Fruit fly (Drosophila melanogaster): ENCODE results near the gene CG8460.
A peak's percentile ranks its signal among the peaks of the same experiment; 100 is the strongest.

Gene CG8460

DNA sequence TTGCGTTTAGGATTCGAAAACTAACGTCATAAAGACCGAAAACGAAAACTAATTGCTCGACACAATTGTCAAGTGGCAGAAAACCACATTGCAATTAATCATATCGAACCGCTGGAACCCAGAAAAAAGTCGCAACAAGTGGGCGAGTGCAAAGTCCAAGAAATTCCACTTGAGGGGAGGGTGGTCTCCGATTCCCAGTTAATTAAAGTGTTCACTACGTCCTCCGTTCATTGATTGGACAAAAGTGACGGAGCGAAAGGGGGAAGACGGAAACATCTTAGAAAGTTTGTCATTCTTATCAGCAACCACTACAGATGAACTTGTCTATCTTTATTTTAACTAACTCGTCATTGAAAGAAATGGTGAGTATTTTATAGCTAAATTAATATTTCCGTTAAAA is 5.6 kb downstream of the CG8460 start:
- TF ChIP-seq gl (tag; optimal IDR thresholded peaks at IDR 0.05): peak; percentile 21
- no peak for TF ChIP-seq Pif1A (GFP tag; optimal IDR thresholded peaks at IDR 0.05)
- TF ChIP-seq CG10348 (GFP tag; IDR thresholded peaks at IDR 0.05): no peak
- TF ChIP-seq CG4496 (GFP tag; IDR thresholded peaks at IDR 0.05): 0 out of 3 replicates have a peak, but pooled peaks have one; percentile 36
- 0 out of 2 replicates have a peak, but pooled peaks have one; percentile 30 for TF ChIP-seq CG12605 (GFP tag; IDR thresholded peaks at IDR 0.05)
- TF ChIP-seq CG9948 (tag; optimal IDR thresholded peaks at IDR 0.05): no peak
- TF ChIP-seq D1 (tag; optimal IDR thresholded peaks at IDR 0.05): no peak
- no peak for TF ChIP-seq CG34367 (tag; optimal IDR thresholded peaks at IDR 0.05)
- no peak for TF ChIP-seq rn (GFP tag; IDR thresholded peaks at IDR 0.05)

DNA sequence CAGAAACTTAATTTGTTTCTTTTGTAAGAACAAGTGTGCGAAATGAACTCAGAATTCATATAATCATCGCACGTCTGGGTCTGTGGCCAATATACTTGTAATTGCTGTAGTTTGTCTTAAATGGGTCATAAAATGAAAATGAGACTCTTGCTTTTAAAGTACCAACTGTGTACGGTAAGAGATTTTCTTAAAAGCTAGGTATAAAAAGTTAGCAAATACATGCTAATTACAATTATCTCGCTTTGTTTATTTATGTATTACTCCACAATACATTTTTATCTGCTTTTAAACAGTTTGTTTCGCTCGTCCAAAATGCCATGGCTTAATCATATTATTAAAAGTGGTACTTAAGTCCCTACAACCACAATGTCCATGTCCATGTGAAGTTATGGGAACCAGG is 6.8 kb downstream of the CG8460 start:
- TF ChIP-seq fd96Ca (GFP tag; IDR thresholded peaks at IDR 0.05) (no peak), CG12605 (GFP tag; IDR thresholded peaks at IDR 0.05) (no peak), CG8159 (tag; optimal IDR thresholded peaks at IDR 0.05) (no peak), CG4496 (GFP tag; IDR thresholded peaks at IDR 0.05) (no peak), CG15710 (tag; optimal IDR thresholded peaks at IDR 0.05) (no peak), rn (GFP tag; IDR thresholded peaks at IDR 0.05) (no peak), EcR (GFP tag; optimal IDR thresholded peaks at IDR 0.05) (no peak), CG17806 (tag; optimal IDR thresholded peaks at IDR 0.05) (no peak), CG8301 (tag; optimal IDR thresholded peaks at IDR 0.05) (no peak)

DNA sequence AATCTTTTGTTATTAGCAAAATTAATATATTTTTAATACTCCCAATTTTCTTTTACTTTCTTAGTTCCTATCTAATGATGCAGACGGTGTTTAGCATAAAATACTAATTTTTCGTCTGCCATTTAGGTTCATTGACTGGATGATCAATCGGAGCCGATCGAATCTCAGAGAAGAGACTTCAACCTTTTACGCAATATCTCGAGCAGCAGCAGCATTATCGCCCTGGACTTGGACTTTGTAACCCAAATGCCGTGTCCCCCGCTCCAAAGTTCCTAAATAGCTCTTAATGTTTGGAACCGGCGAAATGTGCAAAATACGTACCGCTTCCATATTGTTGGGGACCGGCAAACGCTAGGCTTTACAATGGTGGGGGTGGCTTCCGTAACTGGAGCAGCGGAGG is 7.4 kb downstream of the CG8460 start:
- no peak for TF ChIP-seq CG13204 (GFP tag; optimal IDR thresholded peaks at IDR 0.05)
- peak; percentile 10 for TF ChIP-seq gl (tag; optimal IDR thresholded peaks at IDR 0.05)

DNA sequence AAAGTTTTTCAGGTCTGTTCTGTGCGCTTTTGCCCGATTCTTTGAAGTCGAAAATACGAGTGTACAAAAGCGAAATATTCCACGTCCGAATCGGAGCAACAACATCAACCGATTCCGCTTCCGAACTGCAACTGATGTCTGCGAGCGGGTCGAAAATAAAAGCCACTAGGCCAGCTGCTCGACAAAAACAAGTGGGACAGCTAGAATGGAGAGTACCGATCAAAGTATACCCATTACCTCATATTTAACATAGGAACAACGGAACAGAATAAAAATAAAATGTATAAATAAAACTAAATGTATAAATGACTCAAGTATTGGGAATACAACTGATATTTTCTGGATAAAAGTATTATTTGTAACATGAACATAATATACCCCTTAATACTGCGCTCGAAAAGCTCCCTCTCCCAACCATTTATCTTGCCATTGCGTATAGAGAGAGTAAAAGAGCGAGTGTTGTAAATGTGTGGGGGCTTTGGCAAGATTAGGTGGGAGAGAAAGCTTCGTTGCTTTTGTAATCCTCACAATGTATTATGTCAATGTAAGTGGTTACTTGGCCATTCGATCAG is 8.1 kb downstream of the CG8460 start, which contains the start of gene SLC5A11:
TSS of gene SLC5A11 (minus strand) at position 137 of the 572 bp plus-strand sequence.
- TF ChIP-seq fd96Ca (GFP tag; IDR thresholded peaks at IDR 0.05): peak; percentile 87
- peak; percentile 100 for TF ChIP-seq Pif1B (GFP tag; optimal IDR thresholded peaks at IDR 0.05)
- TF ChIP-seq CG9948 (tag; optimal IDR thresholded peaks at IDR 0.05): peak; percentile 90
- peak; percentile 97 for TF ChIP-seq CG4496 (GFP tag; IDR thresholded peaks at IDR 0.05)
- TF ChIP-seq CG8301 (tag; optimal IDR thresholded peaks at IDR 0.05): peak; percentile 94
- peak; percentile 98 for TF ChIP-seq CG32121 (GFP tag; IDR thresholded peaks at IDR 0.05)
- TF ChIP-seq EcR (GFP tag; optimal IDR thresholded peaks at IDR 0.05): peak; percentile 52
- TF ChIP-seq Ets98B (GFP tag; IDR thresholded peaks at IDR 0.05): peak; percentile 97
- TF ChIP-seq CG14655 (GFP tag; optimal IDR thresholded peaks at IDR 0.05): peak; percentile 94
- peak; percentile 81 for TF ChIP-seq gl (tag; optimal IDR thresholded peaks at IDR 0.05)
- peak; percentile 99 for TF ChIP-seq Snoo (tag; optimal IDR thresholded peaks at IDR 0.05)
- peak; percentile 96 for TF ChIP-seq CG8159 (tag; optimal IDR thresholded peaks at IDR 0.05)
- peak; percentile 95 for TF ChIP-seq D1 (tag; optimal IDR thresholded peaks at IDR 0.05)
- peak; percentile 94 for TF ChIP-seq CG17806 (tag; optimal IDR thresholded peaks at IDR 0.05)
- TF ChIP-seq CG10348 (GFP tag; IDR thresholded peaks at IDR 0.05): peak; percentile 92
- peak; percentile 78 for TF ChIP-seq Pif1A (GFP tag; optimal IDR thresholded peaks at IDR 0.05)
- TF ChIP-seq CG34367 (tag; optimal IDR thresholded peaks at IDR 0.05): peak; percentile 83
- peak; percentile 94 for TF ChIP-seq CG15710 (tag; optimal IDR thresholded peaks at IDR 0.05)
- peak; percentile 70 for TF ChIP-seq CG13204 (GFP tag; optimal IDR thresholded peaks at IDR 0.05)
- peak; percentile 89 for TF ChIP-seq rn (GFP tag; IDR thresholded peaks at IDR 0.05)
- peak; percentile 96 for TF ChIP-seq CG12605 (GFP tag; IDR thresholded peaks at IDR 0.05)

DNA sequence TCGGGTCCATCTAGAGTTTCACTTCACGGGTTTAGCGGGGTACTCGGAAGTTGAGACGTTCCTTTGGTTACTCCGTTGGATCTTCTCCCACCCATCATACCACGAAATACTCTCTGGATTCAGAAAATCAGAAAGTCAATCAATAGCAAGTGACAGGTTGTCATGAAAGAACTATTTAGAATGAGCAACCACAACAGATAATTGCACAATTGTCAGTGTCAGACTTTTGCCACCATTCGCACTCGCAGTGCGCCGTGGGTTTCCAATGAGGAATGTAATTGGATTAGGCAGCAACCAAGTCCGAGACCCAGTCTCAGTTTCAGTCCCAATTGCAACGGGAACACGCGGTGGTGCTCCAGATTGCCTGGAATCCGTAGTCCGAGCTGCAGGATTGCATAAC is 8.9 kb downstream of the CG8460 start, which contains the start of gene CG8419:
TSS of gene CG8419 (plus strand) at position 301 of the 400 bp plus-strand sequence.
- TF ChIP-seq fd96Ca (GFP tag; IDR thresholded peaks at IDR 0.05): no peak
- 0 out of 3 replicates have a peak, but pooled peaks have one; percentile 24 for TF ChIP-seq CG4496 (GFP tag; IDR thresholded peaks at IDR 0.05)
- TF ChIP-seq CG14655 (GFP tag; optimal IDR thresholded peaks at IDR 0.05): no peak

DNA sequence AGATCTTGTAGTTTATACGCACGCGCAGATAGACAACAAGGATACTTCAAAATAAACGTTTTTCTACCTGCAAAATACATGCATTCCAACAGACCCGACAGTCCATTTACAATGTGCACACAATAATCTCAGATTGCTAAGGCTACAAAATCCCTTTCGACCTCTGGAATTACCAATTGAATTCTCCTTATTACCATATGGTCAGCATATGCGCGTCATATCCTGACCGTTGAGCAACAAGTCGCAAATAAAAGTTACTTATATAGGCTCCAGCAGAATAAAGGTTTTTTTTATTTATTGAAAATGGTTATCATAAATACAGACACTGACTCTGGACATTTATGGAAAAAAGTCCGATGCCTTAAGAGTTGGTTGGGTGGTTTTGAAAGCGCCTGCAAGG is 12.4 kb downstream of the CG8460 start:
- TF ChIP-seq Snoo (tag; optimal IDR thresholded peaks at IDR 0.05) (no peak), gl (tag; optimal IDR thresholded peaks at IDR 0.05) (no peak), CG17806 (tag; optimal IDR thresholded peaks at IDR 0.05) (no peak), CG15710 (tag; optimal IDR thresholded peaks at IDR 0.05) (no peak), CG8301 (tag; optimal IDR thresholded peaks at IDR 0.05) (no peak), rn (GFP tag; IDR thresholded peaks at IDR 0.05) (no peak), CG9948 (tag; optimal IDR thresholded peaks at IDR 0.05) (no peak), Pif1A (GFP tag; optimal IDR thresholded peaks at IDR 0.05) (no peak), Ets98B (GFP tag; IDR thresholded peaks at IDR 0.05) (no peak), CG14655 (GFP tag; optimal IDR thresholded peaks at IDR 0.05) (no peak), D1 (tag; optimal IDR thresholded peaks at IDR 0.05) (no peak), CG8159 (tag; optimal IDR thresholded peaks at IDR 0.05) (no peak), CG12605 (GFP tag; IDR thresholded peaks at IDR 0.05) (no peak), CG10348 (GFP tag; IDR thresholded peaks at IDR 0.05) (no peak), CG34367 (tag; optimal IDR thresholded peaks at IDR 0.05) (no peak), CG13204 (GFP tag; optimal IDR thresholded peaks at IDR 0.05) (no peak)

DNA sequence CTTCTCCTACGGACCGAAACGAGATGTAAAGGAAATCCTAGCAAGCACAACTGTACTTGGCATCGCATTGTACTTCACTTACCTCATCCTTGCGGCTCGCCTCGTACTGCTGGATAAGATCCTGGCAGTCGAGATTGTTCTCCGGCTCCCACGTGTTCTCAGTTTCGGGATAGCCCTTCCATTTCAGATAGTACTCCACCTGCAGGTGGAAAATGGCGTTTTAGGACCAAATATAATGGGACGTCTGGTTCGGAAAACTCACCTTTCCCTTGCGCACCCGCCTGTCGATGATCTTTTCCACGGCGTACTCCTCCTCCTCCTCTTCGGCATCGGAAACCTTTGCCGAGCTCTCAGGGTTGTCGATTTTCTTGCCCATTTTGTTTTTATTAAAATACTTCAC is 13.5 kb downstream of the CG8460 start:
- no peak for TF ChIP-seq D1 (tag; optimal IDR thresholded peaks at IDR 0.05)
- TF ChIP-seq CG8301 (tag; optimal IDR thresholded peaks at IDR 0.05): no peak
- TF ChIP-seq rn (GFP tag; IDR thresholded peaks at IDR 0.05): no peak
- TF ChIP-seq Snoo (tag; optimal IDR thresholded peaks at IDR 0.05): no peak
- TF ChIP-seq CG9948 (tag; optimal IDR thresholded peaks at IDR 0.05): no peak
- no peak for TF ChIP-seq Ets98B (GFP tag; IDR thresholded peaks at IDR 0.05)
- no peak for TF ChIP-seq CG15710 (tag; optimal IDR thresholded peaks at IDR 0.05)
- no peak for TF ChIP-seq Pif1A (GFP tag; optimal IDR thresholded peaks at IDR 0.05)
- no peak for TF ChIP-seq CG8159 (tag; optimal IDR thresholded peaks at IDR 0.05)
- TF ChIP-seq CG4496 (GFP tag; IDR thresholded peaks at IDR 0.05): no peak
- no peak for TF ChIP-seq CG17806 (tag; optimal IDR thresholded peaks at IDR 0.05)
- TF ChIP-seq EcR (GFP tag; optimal IDR thresholded peaks at IDR 0.05): no peak

Measured in whole organism, pupa.